Fruit fly (Drosophila melanogaster): Measurements from ENCODE around the gene Gr10b.

Gr10b gene

dm6 chrX:11452846-11453391 is 39.9 kb upstream of the Gr10b start (continued):
- peak; percentile 55 for TF ChIP-seq CG15479 (GFP tag; optimal IDR thresholded peaks at IDR 0.05)
- TF ChIP-seq gce (GFP tag; IDR thresholded peaks at IDR 0.05) = peak; percentile 85
- peak; percentile 78 for TF ChIP-seq sob (GFP tag; IDR thresholded peaks at IDR 0.05)
- 0 out of 3 replicates have a peak, but pooled peaks have one; percentile 40 for TF ChIP-seq z (GFP tag; IDR thresholded peaks at IDR 0.05)
- TF ChIP-seq CG18599 (GFP tag; optimal IDR thresholded peaks at IDR 0.05) = peak; percentile 93
- peak; percentile 84 for TF ChIP-seq Fer1 (GFP tag; optimal IDR thresholded peaks at IDR 0.05)
- no peak; the same call in 1 of the 2 replicates for TF ChIP-seq Doc2 (GFP tag; IDR thresholded peaks at IDR 0.05)
- TF ChIP-seq CG8290 (GFP tag; optimal IDR thresholded peaks at IDR 0.05) = peak; percentile 37
- peak in 1 of 2 experiments; percentile 90 for TF ChIP-seq CG8290 (tag; optimal IDR thresholded peaks at IDR 0.05)
- peak; percentile 64 for TF ChIP-seq CG12659 (GFP tag; optimal IDR thresholded peaks at IDR 0.05)
- peak in 1 of 2 experiments; percentile 45 for TF ChIP-seq Hr78 (GFP tag; optimal IDR thresholded peaks at IDR 0.05)
- no peak for TF ChIP-seq CG7963 (GFP tag; IDR thresholded peaks at IDR 0.05; ENCODE audit: partially characterized antibody)
- peak; percentile 36; the same call in 1 of the 2 replicates for TF ChIP-seq gsb (GFP tag; IDR thresholded peaks at IDR 0.05)
- TF ChIP-seq H2.0 (GFP tag; IDR thresholded peaks at IDR 0.05) = peak; percentile 87
- peak; percentile 61; the same call in 1 of the 2 replicates for TF ChIP-seq cas (GFP tag; IDR thresholded peaks at IDR 0.05)
- TF ChIP-seq CG2889 (GFP tag; IDR thresholded peaks at IDR 0.05) = peak; percentile 73; the same call in 2 of the 3 replicates
- TF ChIP-seq CG31365 (tag; optimal IDR thresholded peaks at IDR 0.05) = peak; percentile 34
- TF ChIP-seq az2 (GFP tag; optimal IDR thresholded peaks at IDR 0.05) = peak; percentile 66
- TF ChIP-seq MBD-R2 (GFP tag; IDR thresholded peaks at IDR 0.05) = peak; percentile 63
- TF ChIP-seq CG32772 (GFP tag; IDR thresholded peaks at IDR 0.05) = peak; percentile 83
- TF ChIP-seq stwl (tag; optimal IDR thresholded peaks at IDR 0.05) = peak; percentile 57
- TF ChIP-seq trh (GFP tag; optimal IDR thresholded peaks at IDR 0.05) = peak; percentile 35
- no peak for TF ChIP-seq Neu2 (GFP tag; optimal IDR thresholded peaks at IDR 0.05; ENCODE audit: borderline replicate concordance)
- TF ChIP-seq cg (GFP tag; optimal IDR thresholded peaks at IDR 0.05) = no peak
- peak; percentile 88 for TF ChIP-seq jumu (GFP tag; optimal IDR thresholded peaks at IDR 0.05)
- no peak for TF ChIP-seq Opbp (GFP tag; IDR thresholded peaks at IDR 0.05; ENCODE audit: partially characterized antibody)
- TF ChIP-seq fru (optimal IDR thresholded peaks at IDR 0.05) = no peak
- TF ChIP-seq tgo (GFP tag; IDR thresholded peaks at IDR 0.05) = peak; percentile 82
- peak; percentile 85 for TF ChIP-seq dysf (GFP tag; IDR thresholded peaks at IDR 0.05)
- peak; percentile 64 for TF ChIP-seq NC2β (GFP tag; optimal IDR thresholded peaks at IDR 0.05)
- peak; percentile 43 for TF ChIP-seq CG14710 (tag; optimal IDR thresholded peaks at IDR 0.05)
- TF ChIP-seq CG14014 (GFP tag; IDR thresholded peaks at IDR 0.05) = peak; percentile 84
- peak; percentile 59 for TF ChIP-seq Dip3 (GFP tag; optimal IDR thresholded peaks at IDR 0.05)
- no peak for TF ChIP-seq lbe (GFP tag; optimal IDR thresholded peaks at IDR 0.05)
- TF ChIP-seq Awh (GFP tag; IDR thresholded peaks at IDR 0.05) = peak; percentile 86
- TF ChIP-seq Aef1 (GFP tag; IDR thresholded peaks at IDR 0.05) = peak; percentile 77
- TF ChIP-seq tx (GFP tag; optimal IDR thresholded peaks at IDR 0.05) = no peak
- TF ChIP-seq CG2202 (tag; optimal IDR thresholded peaks at IDR 0.05) = peak; percentile 63
- TF ChIP-seq luna (GFP tag; optimal IDR thresholded peaks at IDR 0.05) = peak; percentile 19
- TF ChIP-seq CG16863 (GFP tag; optimal IDR thresholded peaks at IDR 0.05) = peak; percentile 74
- TF ChIP-seq yki (optimal IDR thresholded peaks at IDR 0.05) = no peak
- no peak for TF ChIP-seq Spps (tag; optimal IDR thresholded peaks at IDR 0.05)
- peak in 1 of 2 experiments; percentile 46 for TF ChIP-seq crp (GFP tag; optimal IDR thresholded peaks at IDR 0.05)
- peak; percentile 47 for TF ChIP-seq fd3F (GFP tag; optimal IDR thresholded peaks at IDR 0.05)
- TF ChIP-seq repo (GFP tag; optimal IDR thresholded peaks at IDR 0.05) = peak; percentile 30
- TF ChIP-seq CG11085 (GFP tag; IDR thresholded peaks at IDR 0.05) = peak; percentile 63
- peak; percentile 95 for TF ChIP-seq Drgx (GFP tag; IDR thresholded peaks at IDR 0.05)
- peak; percentile 53 for TF ChIP-seq CG13296 (GFP tag; optimal IDR thresholded peaks at IDR 0.05)
- TF ChIP-seq CG1529 (GFP tag; optimal IDR thresholded peaks at IDR 0.05) = peak; percentile 35
- TF ChIP-seq inv (GFP tag; IDR thresholded peaks at IDR 0.05; ENCODE audit: partially characterized antibody) = no peak
- no peak for TF ChIP-seq CG2129 (GFP tag; IDR thresholded peaks at IDR 0.05; ENCODE audit: partially characterized antibody)
